Worm (Caenorhabditis elegans): ENCODE measurements around the gene ZK1248.5.

DNA sequence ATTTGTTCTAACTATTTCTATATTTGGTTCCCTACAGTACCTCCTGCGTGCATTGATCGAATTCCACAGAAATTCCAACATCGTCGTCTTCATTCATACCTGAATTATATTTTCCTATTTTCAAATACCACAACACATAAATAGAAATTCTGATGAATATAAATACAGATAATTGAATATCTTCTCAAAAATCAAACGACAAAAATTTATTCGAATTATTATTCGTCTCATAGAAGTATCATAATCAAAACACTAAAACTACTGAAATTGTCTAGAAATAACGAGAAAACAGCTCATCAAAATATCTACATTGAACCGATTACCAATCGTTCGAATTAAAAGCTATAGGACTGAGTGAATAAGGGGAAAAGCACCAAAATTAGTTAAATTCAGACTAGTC is 22.8 kb downstream of the ZK1248.5 start, which contains the start of gene gtap-1:
- TF ChIP-seq ceh-63 (GFP tag; optimal IDR thresholded peaks at IDR 0.05): no peak
- no peak for TF ChIP-seq ceh-82 (tag; optimal IDR thresholded peaks at IDR 0.05)
- no peak for TF ChIP-seq pqm-1 (tag; optimal IDR thresholded peaks at IDR 0.05)
- TF ChIP-seq skn-1 (tag; optimal IDR thresholded peaks at IDR 0.05): no peak
- TF ChIP-seq nhr-90 (tag; optimal IDR thresholded peaks at IDR 0.05; ENCODE audit: poor library complexity): no peak
- no peak for TF ChIP-seq aly-2 (tag; optimal IDR thresholded peaks at IDR 0.05)
- no peak for TF ChIP-seq ceh-8 (GFP tag; optimal IDR thresholded peaks at IDR 0.05)
- no peak for TF ChIP-seq snpc-4 (tag; optimal IDR thresholded peaks at IDR 0.05)
- no peak for TF ChIP-seq egl-27 (tag; optimal IDR thresholded peaks at IDR 0.05)
- no peak for TF ChIP-seq jun-1 (tag; optimal IDR thresholded peaks at IDR 0.05)
- no peak for TF ChIP-seq ztf-11 (tag; optimal IDR thresholded peaks at IDR 0.05)
- TF ChIP-seq nhr-12 (tag; optimal IDR thresholded peaks at IDR 0.05): no peak
- no peak for TF ChIP-seq nhr-237 (tag; optimal IDR thresholded peaks at IDR 0.05)
